Worm (Caenorhabditis elegans): ENCODE results near the gene mlt-4.

DNA sequence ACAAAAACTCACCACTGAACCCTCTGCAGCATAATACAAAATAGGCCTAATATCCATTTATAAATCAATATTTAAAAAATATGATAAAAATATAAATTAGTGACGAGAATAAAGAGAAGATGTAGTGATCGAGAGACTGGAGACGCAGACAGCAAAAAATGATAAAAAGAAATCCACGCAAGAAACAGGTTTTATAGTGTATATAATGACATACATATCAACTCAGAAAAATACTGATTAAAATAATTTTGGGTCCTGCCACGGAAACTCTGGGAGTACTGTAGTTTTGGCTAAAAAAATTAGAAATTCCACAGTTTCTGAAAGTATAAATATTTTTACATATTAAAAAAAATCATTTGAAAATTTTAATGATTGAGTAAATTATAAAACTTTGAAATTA is at the start of gene mlt-4:
- TF ChIP-seq ccch-3 (GFP tag; optimal IDR thresholded peaks at IDR 0.05), result no peak
- no peak for TF ChIP-seq B0019.2 (GFP tag; conservative IDR thresholded peaks at IDR 0.05)
- TF ChIP-seq ZK185.1 (tag; optimal IDR thresholded peaks at IDR 0.05; ENCODE audit: poor library complexity, severe bottlenecking), result no peak
- no peak for TF ChIP-seq mel-28 (tag; optimal IDR thresholded peaks at IDR 0.05; ENCODE audit: borderline replicate concordance)
- no peak for TF ChIP-seq zfh-2 (GFP tag; conservative IDR thresholded peaks at IDR 0.05)
- no peak for TF ChIP-seq Y56A3A.18 (GFP tag; IDR thresholded peaks at IDR 0.05)
- TF ChIP-seq ama-1 (optimal IDR thresholded peaks at IDR 0.05), result no peak
- TF ChIP-seq ama-1 (GFP tag; optimal IDR thresholded peaks at IDR 0.05), result no peak
- TF ChIP-seq Y95B8A.8 (GFP tag; IDR thresholded peaks at IDR 0.05), result no peak

Data from whole organism, young adult.